Worm (Caenorhabditis elegans) whole organism, L3 larva: ENCODE data around the gene nst-1.

Experiments used
- R02D3.7 ChIP-seq: fragments of 150-350 bp; optimal IDR thresholded peaks from 2 replicates; lab custom pipeline; 2014; ENCODE audit warnings: missing biosample characterization, missing genetic modification characterization
- ZK546.5 ChIP-seq: sonication (generic microtip); optimal IDR thresholded peaks from 2 replicates; lab custom pipeline; 2017; ENCODE audit warnings: missing biosample characterization, missing genetic modification characterization
- aly-2 ChIP-seq: fragments of 150-350 bp; optimal IDR thresholded peaks from 2 replicates; lab custom pipeline; 2014; ENCODE audit warnings: missing biosample characterization, missing genetic modification characterization
- ama-1 ChIP-seq: fragments of 150-350 bp; optimal IDR thresholded peaks from 2 replicates; lab custom pipeline; 2018
- daf-12 ChIP-seq: fragments of 150-350 bp; optimal IDR thresholded peaks from 2 replicates; lab custom pipeline; 2014; ENCODE audit warnings: missing biosample characterization, missing genetic modification reagents, missing genetic modification characterization
- egl-27 ChIP-seq: sonication (generic microtip); optimal IDR thresholded peaks from 4 replicates; lab custom pipeline; 2017; ENCODE audit warnings: missing biosample characterization, missing genetic modification reagents, missing genetic modification characterization
- egl-5 ChIP-seq: fragments of 150-350 bp; optimal IDR thresholded peaks from 2 replicates; lab custom pipeline; 2017; ENCODE audit warnings: missing biosample characterization, missing genetic modification reagents, missing genetic modification characterization, inconsistent platforms
- elt-1 ChIP-seq: fragments of 150-350 bp; optimal IDR thresholded peaks from 2 replicates; lab custom pipeline; 2014; ENCODE audit warnings: missing biosample characterization, missing genetic modification characterization
- elt-2 ChIP-seq: sonication (generic microtip); optimal IDR thresholded peaks from 2 replicates; lab custom pipeline; 2016; ENCODE audit warnings: missing genetic modification reagents, mild to moderate bottlenecking, missing genetic modification characterization, missing compliant biosample characterization
- eor-1 ChIP-seq, 2 experiments: fragments of 150-350 bp; optimal IDR thresholded peaks; 2 replicates each; lab custom pipeline; 2014 to 2018; ENCODE audit warnings: missing biosample characterization in 2 of 2, missing genetic modification characterization in 2 of 2
- fkh-10 ChIP-seq: sonication (generic microtip); optimal IDR thresholded peaks from 2 replicates; lab custom pipeline; 2017; ENCODE audit warnings: missing biosample characterization, missing genetic modification reagents, missing genetic modification characterization
- fkh-2 ChIP-seq: fragments of 150-350 bp; optimal IDR thresholded peaks from 2 replicates; lab custom pipeline; 2014; ENCODE audit warnings: missing biosample characterization, missing genetic modification reagents, missing genetic modification characterization
- hmg-11 ChIP-seq: sonication (generic microtip); optimal IDR thresholded peaks from 2 replicates; lab custom pipeline; 2016; ENCODE audit warnings: missing genetic modification characterization, missing compliant biosample characterization
- jun-1 ChIP-seq: fragments of 150-350 bp; optimal IDR thresholded peaks from 2 replicates; lab custom pipeline; 2014; ENCODE audit warnings: missing biosample characterization, missing genetic modification reagents, missing genetic modification characterization
- lin-15B ChIP-seq: fragments of 150-350 bp; optimal IDR thresholded peaks from 2 replicates; lab custom pipeline; 2014; ENCODE audit warnings: missing biosample characterization, missing genetic modification characterization
- lin-39 ChIP-seq: fragments of 150-350 bp; optimal IDR thresholded peaks from 2 replicates; lab custom pipeline; 2018; ENCODE audit warnings: missing biosample characterization, missing genetic modification reagents, missing genetic modification characterization
- mdl-1 ChIP-seq: fragments of 150-350 bp; optimal IDR thresholded peaks from 2 replicates; lab custom pipeline; 2014; ENCODE audit warnings: missing biosample characterization, missing genetic modification characterization
- mml-1 ChIP-seq: fragments of 150-350 bp; sonication (generic microtip); optimal IDR thresholded peaks from 3 replicates; lab custom pipeline; 2014; ENCODE audit warnings: missing biosample characterization, missing genetic modification characterization
- nfya-1 ChIP-seq: sonication (generic microtip); optimal IDR thresholded peaks from 2 replicates; lab custom pipeline; 2017; ENCODE audit warnings: missing genetic modification characterization, mild to moderate bottlenecking, missing compliant biosample characterization, antibody characterized with exemption, moderate library complexity; ENCODE audit not compliant: insufficient read depth
- nhr-11 ChIP-seq: fragments of 150-350 bp; optimal IDR thresholded peaks from 2 replicates; lab custom pipeline; 2014; ENCODE audit warnings: missing biosample characterization, missing genetic modification characterization
- nhr-12 ChIP-seq: fragments of 150-350 bp; optimal IDR thresholded peaks from 2 replicates; lab custom pipeline; 2014; ENCODE audit warnings: missing biosample characterization, missing genetic modification characterization
- nhr-23 ChIP-seq: fragments of 150-350 bp; optimal IDR thresholded peaks from 2 replicates; lab custom pipeline; 2014; ENCODE audit warnings: missing biosample characterization, missing genetic modification reagents, missing genetic modification characterization
- nhr-28 ChIP-seq: fragments of 150-350 bp; optimal IDR thresholded peaks from 2 replicates; lab custom pipeline; 2014; ENCODE audit warnings: missing biosample characterization, missing genetic modification characterization
- nhr-43 ChIP-seq: sonication (generic microtip); optimal IDR thresholded peaks from 2 replicates; lab custom pipeline; 2016; ENCODE audit warnings: mild to moderate bottlenecking, missing genetic modification characterization, missing compliant biosample characterization; ENCODE audit not compliant: poor library complexity, severe bottlenecking
- nhr-67 ChIP-seq: fragments of 150-350 bp; optimal IDR thresholded peaks from 2 replicates; lab custom pipeline; 2014; ENCODE audit warnings: missing biosample characterization, missing genetic modification characterization
- nhr-77 ChIP-seq: fragments of 150-350 bp; optimal IDR thresholded peaks from 2 replicates; lab custom pipeline; 2014; ENCODE audit warnings: missing biosample characterization, missing genetic modification characterization
- pha-4 ChIP-seq: fragments of 150-350 bp; optimal IDR thresholded peaks from 2 replicates; lab custom pipeline; 2014; ENCODE audit warnings: missing biosample characterization, missing genetic modification reagents, missing genetic modification characterization
- pqm-1 ChIP-seq: fragments of 150-350 bp; optimal IDR thresholded peaks from 2 replicates; lab custom pipeline; 2017; ENCODE audit warnings: missing biosample characterization, missing genetic modification characterization, inconsistent platforms
- skn-1 ChIP-seq: fragments of 150-350 bp; optimal IDR thresholded peaks from 2 replicates; lab custom pipeline; 2014; ENCODE audit warnings: missing biosample characterization, missing genetic modification characterization
- snpc-4 ChIP-seq: fragments of 150-350 bp; optimal IDR thresholded peaks from 2 replicates; lab custom pipeline; 2014; ENCODE audit warnings: missing biosample characterization, missing genetic modification characterization
- tbx-2 ChIP-seq: sonication (generic microtip); optimal IDR thresholded peaks from 2 replicates; lab custom pipeline; 2016; ENCODE audit warnings: mild to moderate bottlenecking, missing genetic modification characterization, missing compliant biosample characterization
- unc-39 ChIP-seq: sonication (generic microtip); optimal IDR thresholded peaks from 4 replicates; lab custom pipeline; 2017; ENCODE audit warnings: missing biosample characterization, missing genetic modification characterization
- unc-62 ChIP-seq: fragments of 150-350 bp; sonication (generic microtip); optimal IDR thresholded peaks from 4 replicates; lab custom pipeline; 2014; ENCODE audit warnings: missing biosample characterization, missing genetic modification reagents, missing genetic modification characterization
- zag-1 ChIP-seq: fragments of 150-350 bp; optimal IDR thresholded peaks from 2 replicates; lab custom pipeline; 2014; ENCODE audit warnings: missing biosample characterization, missing genetic modification characterization
- ztf-11 ChIP-seq: fragments of 150-350 bp; optimal IDR thresholded peaks from 2 replicates; lab custom pipeline; 2014; ENCODE audit warnings: missing biosample characterization, missing genetic modification characterization
- ztf-4 ChIP-seq: fragments of 150-350 bp; optimal IDR thresholded peaks from 2 replicates; lab custom pipeline; 2014; ENCODE audit warnings: missing biosample characterization, missing genetic modification characterization

Gene nst-1

ce11 chrII:8308314-8308713 lies 25.3 kb upstream of the nst-1 start:
- TF ChIP-seq fkh-2 (tag; lab: Kevin White, UChicago) (no peak), ztf-4 (no peak), egl-27 (tag; lab: Kevin White, UChicago) (no peak), ztf-11 (tag; lab: Kevin White, UChicago) (no peak), elt-1 (no peak), mdl-1 (tag; lab: Kevin White, UChicago) (no peak), aly-2 (tag; lab: Kevin White, UChicago) (no peak), skn-1 (tag; lab: Kevin White, UChicago) (no peak), nhr-11 (no peak), nhr-43 (no peak)

ce11 chrII:8295296-8295695 lies 12.3 kb upstream of the nst-1 start, which contains the start of gene nlp-55:
Gene nlp-55, minus strand, starts transcription at chrII:8295396.
- TF ChIP-seq mdl-1 (tag; lab: Kevin White, UChicago) (no peak), tbx-2 (tag; lab: Kevin White, UChicago) (no peak), nhr-67 (tag; lab: Kevin White, UChicago) (no peak), elt-2 (tag; lab: Kevin White, UChicago) (no peak), hmg-11 (tag; lab: Kevin White, UChicago) (no peak), jun-1 (tag; lab: Kevin White, UChicago) (no peak), aly-2 (tag; lab: Kevin White, UChicago) (no peak), daf-12 (tag; lab: Kevin White, UChicago) (no peak), fkh-2 (tag; lab: Kevin White, UChicago) (no peak), elt-1 (no peak), pha-4 (tag; lab: Kevin White, UChicago) (no peak), nhr-28 (tag; lab: Kevin White, UChicago) (no peak), nhr-77 (tag; lab: Kevin White, UChicago) (no peak), unc-62 (no peak), fkh-10 (GFP tag; lab: Kevin White, UChicago) (no peak), nhr-23 (no peak), snpc-4 (tag; lab: Kevin White, UChicago) (no peak), lin-15B (tag; lab: Kevin White, UChicago) (no peak), egl-27 (tag; lab: Kevin White, UChicago) (no peak), nhr-43 (no peak)

ce11 chrII:8278415-8278814 lies 4.6 kb downstream of the nst-1 start, which contains the start of the genes mrpl-10 and clec-142:
Gene mrpl-10, minus strand, starts transcription at chrII:8278515.
Gene clec-142, plus strand, starts transcription at chrII:8278678.
- no peak for TF ChIP-seq nhr-43
- TF ChIP-seq mdl-1 (tag; lab: Kevin White, UChicago), result no peak
- TF ChIP-seq lin-39 (tag; lab: Kevin White, UChicago), result no peak
- TF ChIP-seq mml-1 (tag; lab: Kevin White, UChicago), result no peak
- TF ChIP-seq ztf-4, result no peak

ce11 chrII:8276057-8276456 lies 7.0 kb downstream of the nst-1 start, which contains the start of the genes gei-14 and slc-25A32:
Gene gei-14, minus strand, starts transcription at chrII:8276231.
Gene slc-25A32, plus strand, starts transcription at chrII:8276298.
- TF ChIP-seq nfya-1 (tag; lab: Kevin White, UChicago) (peak; percentile 56), nhr-77 (tag; lab: Kevin White, UChicago) (no peak), R02D3.7 (tag; lab: Kevin White, UChicago) (peak; percentile 94), lin-15B (tag; lab: Kevin White, UChicago) (peak; percentile 67), egl-5 (tag; lab: Kevin White, UChicago) (peak; percentile 50)
- TF ChIP-seq, all 47 proteins: peak for 4

ce11 chrII:8273060-8273459 lies 9.9 kb downstream of the nst-1 start:
- TF ChIP-seq mdl-1 (tag; lab: Kevin White, UChicago), result no peak
- no peak for TF ChIP-seq unc-39 (tag; lab: Kevin White, UChicago)
- TF ChIP-seq nhr-12 (tag; lab: Kevin White, UChicago), result no peak
- no peak for TF ChIP-seq zag-1
- TF ChIP-seq fkh-2 (tag; lab: Kevin White, UChicago), result no peak
- no peak for TF ChIP-seq ztf-11 (tag; lab: Kevin White, UChicago)
- TF ChIP-seq ZK546.5, result no peak
- TF ChIP-seq pha-4 (tag; lab: Kevin White, UChicago), result no peak
- TF ChIP-seq skn-1 (tag; lab: Kevin White, UChicago), result no peak
- TF ChIP-seq ama-1 (lab: Kevin White, UChicago), result no peak
- no peak for TF ChIP-seq nhr-77 (tag; lab: Kevin White, UChicago)
- TF ChIP-seq snpc-4 (tag; lab: Kevin White, UChicago), result no peak
- no peak for TF ChIP-seq mml-1 (tag; lab: Kevin White, UChicago)
- no peak for TF ChIP-seq nfya-1 (tag; lab: Kevin White, UChicago)
- TF ChIP-seq aly-2 (tag; lab: Kevin White, UChicago), result no peak
- no peak for TF ChIP-seq pqm-1 (tag; lab: Kevin White, UChicago)
- TF ChIP-seq jun-1 (tag; lab: Kevin White, UChicago), result no peak
- no peak for TF ChIP-seq eor-1 (tag; optimal IDR thresholded peaks at IDR 0.05; lab: Kevin White, UChicago)
- no peak for TF ChIP-seq nhr-11
